Worm (Caenorhabditis elegans) whole organism, mixed stage, embryonic: ENCODE measurements around the gene nhr-63.

ENCODE experiments used
- lsy-2 ChIP-seq: fragments of 150-350 bp; optimal IDR thresholded peaks from 2 replicates; lab custom pipeline; 2014; ENCODE audit warnings: missing biosample characterization, missing genetic modification characterization
- nhr-2 ChIP-seq: fragments of 150-350 bp; optimal IDR thresholded peaks from 2 replicates; lab custom pipeline; 2014; ENCODE audit warnings: missing biosample characterization, missing genetic modification characterization
- nhr-237 ChIP-seq: fragments of 150-350 bp; optimal IDR thresholded peaks from 2 replicates; lab custom pipeline; 2014; ENCODE audit warnings: missing biosample characterization, missing genetic modification characterization
- unc-62 ChIP-seq: fragments of 150-350 bp; optimal IDR thresholded peaks from 2 replicates; lab custom pipeline; 2014; ENCODE audit warnings: missing biosample characterization, missing genetic modification reagents, missing genetic modification characterization

DNA sequence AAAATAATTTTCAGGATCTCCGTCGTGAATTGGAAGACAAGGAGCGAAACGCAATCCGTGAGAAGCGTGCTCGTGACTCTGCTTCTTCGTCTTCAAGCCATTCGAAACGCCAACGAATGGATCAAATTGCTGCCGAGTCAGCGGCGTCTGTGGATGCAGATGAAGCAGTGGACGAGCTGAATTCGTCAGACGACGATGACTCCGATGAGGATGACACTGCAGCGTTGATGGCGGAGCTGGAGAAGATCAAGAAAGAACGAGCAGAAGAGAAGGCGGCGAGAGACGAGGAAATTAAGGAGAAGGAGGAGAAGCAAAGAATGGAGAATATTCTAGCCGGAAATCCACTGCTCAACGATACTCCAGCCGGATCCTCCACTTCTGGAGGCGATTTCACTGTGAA is 21.2 kb downstream of the nhr-63 start:
- TF ChIP-seq lsy-2 (no peak), nhr-2 (no peak), unc-62 (GFP tag; lab: Kevin White, UChicago) (no peak), nhr-237 (tag; lab: Kevin White, UChicago) (no peak)
